Worm (Caenorhabditis elegans) whole organism, early embryonic: ENCODE results near the gene T16A1.5.

Experiments used
- ama-1 ChIP-seq: fragments of 150-350 bp; optimal IDR thresholded peaks from 2 replicates; lab custom pipeline; 2014
- hmg-4 ChIP-seq: fragments of 200-800 bp; sonication (Bioruptor generic); optimal IDR thresholded peaks from 2 replicates; lab custom pipeline; 2018; ENCODE audit warnings: mild to moderate bottlenecking, missing genetic modification characterization, missing compliant biosample characterization
- hnd-1 ChIP-seq: sonication (generic microtip); optimal IDR thresholded peaks from 2 replicates; lab custom pipeline; 2016; ENCODE audit warnings: missing genetic modification characterization, missing compliant biosample characterization
- sea-1 ChIP-seq: fragments of 200-800 bp; sonication (Bioruptor generic); conservative IDR thresholded peaks from 2 replicates; pipeline ENCODE4 v1.3.6; 2022; ENCODE audit warnings: missing genetic modification characterization, missing compliant biosample characterization

- TF ChIP-seq hmg-4 (GFP tag; lab: Kevin White, UChicago) = no peak
- no peak for TF ChIP-seq hnd-1
- TF ChIP-seq sea-1 = no peak
- no peak for TF ChIP-seq ama-1 (lab: Kevin White, UChicago)
Measured at ce11 chrII:2058985-2059384, 24.6 kb downstream of the T16A1.5 start, which contains the start of gene F07E5.5.
